1 fruit fly cellular context compared by ENCODE assay signal in the genomic region with DNA sequence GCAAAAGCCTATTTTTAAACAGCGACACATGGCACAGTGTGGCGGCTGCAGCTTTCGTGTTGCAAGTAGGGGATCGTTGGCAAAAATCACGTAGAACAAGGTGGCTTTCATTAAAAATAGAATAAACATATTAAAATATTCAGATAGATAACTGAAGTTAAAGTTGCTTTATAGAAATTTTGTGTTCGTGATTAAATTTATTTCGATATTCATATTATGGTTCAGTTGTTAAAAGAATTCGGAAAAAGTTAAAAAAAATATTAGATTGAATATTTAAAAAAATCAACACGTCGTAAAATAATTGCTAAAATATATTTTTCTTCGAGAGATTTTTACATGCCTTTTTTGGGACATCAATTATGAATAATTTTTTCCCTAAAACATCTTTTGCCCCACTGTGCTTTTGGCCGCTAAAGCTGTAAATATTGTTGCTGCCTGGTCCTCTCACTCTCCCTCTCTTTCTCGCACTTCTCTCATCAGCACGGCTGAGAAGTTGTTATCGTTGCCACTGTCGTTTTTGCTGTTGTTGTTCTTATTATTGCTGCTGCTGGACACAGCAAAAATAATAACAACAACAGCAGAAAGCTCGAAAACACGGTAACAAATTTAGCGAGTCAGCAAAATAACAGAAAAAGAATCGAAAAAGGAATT.
TF ChIP-seq lines count a peak whose summit lies in the region.

No protein-coding gene starts in this region.

TF ChIP-seq in whole organism, embryonic, 481 proteins besides CTCF, POLR2A, EP300 and RAD21 (continued from another document and continues in another):
- TF ChIP-seq MTF-1 (GFP tag; optimal IDR thresholded peaks at IDR 0.05; lab: Kevin White, UChicago; ENCODE audit: borderline replicate concordance) (peak; percentile 1), Fer2 (tag; optimal IDR thresholded peaks at IDR 0.05; lab: Kevin White, UChicago) (peak; percentile 39), tup (GFP tag; optimal IDR thresholded peaks at IDR 0.05; lab: Kevin White, UChicago) (peak; percentile 77), CG16815 (GFP tag; optimal IDR thresholded peaks at IDR 0.05; lab: Kevin White, UChicago) (peak; percentile 90), tx (GFP tag; optimal IDR thresholded peaks at IDR 0.05; lab: Kevin White, UChicago) (peak; percentile 66), dm (GFP tag; optimal IDR thresholded peaks at IDR 0.05; lab: Kevin White, UChicago) (peak; percentile 66), Bteb2 (GFP tag; optimal IDR thresholded peaks at IDR 0.05; lab: Kevin White, UChicago) (peak; percentile 77), kay (GFP tag; optimal IDR thresholded peaks at IDR 0.05; lab: Kevin White, UChicago) (peak; percentile 23), nerfin-1 (tag; optimal IDR thresholded peaks at IDR 0.05; lab: Kevin White, UChicago) (peak; percentile 88), CG4820 (GFP tag; optimal IDR thresholded peaks at IDR 0.05; lab: Kevin White, UChicago) (peak; percentile 86), Taf1 (GFP tag; IDR thresholded peaks at IDR 0.05; lab: Robert Waterston, UW) (peak; percentile 35; the same call in 1 of the 2 replicates), CG18619 (GFP tag; optimal IDR thresholded peaks at IDR 0.05; lab: Kevin White, UChicago) (peak; percentile 94), CG12659 (GFP tag; optimal IDR thresholded peaks at IDR 0.05; lab: Kevin White, UChicago) (peak; percentile 96), HLH54F (GFP tag; optimal IDR thresholded peaks at IDR 0.05; lab: Kevin White, UChicago) (peak; percentile 86), bcd (GFP tag; optimal IDR thresholded peaks at IDR 0.05; lab: Kevin White, UChicago) (peak; percentile 94), CG4617 (GFP tag; optimal IDR thresholded peaks at IDR 0.05; lab: Kevin White, UChicago; ENCODE audit: borderline replicate concordance) (no peak), CG12744 (GFP tag; optimal IDR thresholded peaks at IDR 0.05; lab: Kevin White, UChicago) (peak; percentile 64), bsh (GFP tag; optimal IDR thresholded peaks at IDR 0.05; lab: Kevin White, UChicago) (peak; percentile 88 to 90), toy (GFP tag; IDR thresholded peaks at IDR 0.05; lab: Robert Waterston, UW) (0 out of 2 replicates have a peak, but pooled peaks have one; percentile 29), sens (GFP tag; lab: Kevin White, UChicago) (peak; percentile 97), maf-S (GFP tag; optimal IDR thresholded peaks at IDR 0.05; lab: Kevin White, UChicago) (peak; percentile 14), twi (tag; optimal IDR thresholded peaks at IDR 0.05; lab: Kevin White, UChicago) (peak; percentile 85), ap (GFP tag; IDR thresholded peaks at IDR 0.05; lab: Robert Waterston, UW) (peak; percentile 55), CG2678 (tag; optimal IDR thresholded peaks at IDR 0.05; lab: Kevin White, UChicago) (peak; percentile 96), zen2 (GFP tag; IDR thresholded peaks at IDR 0.05; lab: Robert Waterston, UW; ENCODE audit: partially characterized antibody) (no peak), CG8089 (GFP tag; optimal IDR thresholded peaks at IDR 0.05; lab: Kevin White, UChicago) (peak; percentile 64), CG10543 (GFP tag; optimal IDR thresholded peaks at IDR 0.05; lab: Kevin White, UChicago) (peak; percentile 87), org-1 (GFP tag; optimal IDR thresholded peaks at IDR 0.05; lab: Kevin White, UChicago) (peak; percentile 90), Rx (GFP tag; IDR thresholded peaks at IDR 0.05; lab: Robert Waterston, UW) (peak; percentile 27; the same call in 1 of the 2 replicates), CG2875 (GFP tag; optimal IDR thresholded peaks at IDR 0.05; lab: Kevin White, UChicago) (peak; percentile 86), zen (tag; optimal IDR thresholded peaks at IDR 0.05; lab: Kevin White, UChicago) (peak; percentile 36), amos (GFP tag; IDR thresholded peaks at IDR 0.05; lab: Robert Waterston, UW; ENCODE audit: partially characterized antibody) (no peak; the same call in 1 of the 2 replicates), CG9797 (GFP tag; optimal IDR thresholded peaks at IDR 0.05; lab: Kevin White, UChicago) (no peak), CG15514 (GFP tag; optimal IDR thresholded peaks at IDR 0.05; lab: Kevin White, UChicago) (peak; percentile 43), CG6175 (GFP tag; IDR thresholded peaks at IDR 0.05; lab: Robert Waterston, UW) (peak; percentile 95), insv (GFP tag; optimal IDR thresholded peaks at IDR 0.05; lab: Kevin White, UChicago) (peak in 1 of 2 experiments; percentile 57), croc (GFP tag; conservative IDR thresholded peaks at IDR 0.05; lab: Robert Waterston, UW) (peak; percentile 79), gsb (GFP tag; IDR thresholded peaks at IDR 0.05; lab: Robert Waterston, UW) (peak; percentile 54), bowl (GFP tag; IDR thresholded peaks at IDR 0.05; lab: Robert Waterston, UW) (no peak), salm (tag; optimal IDR thresholded peaks at IDR 0.05; lab: Kevin White, UChicago) (peak; percentile 83), grau (tag; optimal IDR thresholded peaks at IDR 0.05; lab: Kevin White, UChicago) (peak; percentile 93), ssp (GFP tag; IDR thresholded peaks at IDR 0.05; lab: Robert Waterston, UW) (peak; percentile 59), schlank (tag; optimal IDR thresholded peaks at IDR 0.05; lab: Kevin White, UChicago) (no peak), stc (GFP tag; IDR thresholded peaks at IDR 0.05; lab: Robert Waterston, UW) (peak; percentile 77; the same call in 1 of the 2 replicates), Elba2 (GFP tag; optimal IDR thresholded peaks at IDR 0.05; lab: Kevin White, UChicago) (no peak), CG17568 (GFP tag; optimal IDR thresholded peaks at IDR 0.05; lab: Kevin White, UChicago) (peak; percentile 41), CG12236 (GFP tag; optimal IDR thresholded peaks at IDR 0.05; lab: Kevin White, UChicago) (peak; percentile 66), Six4 (GFP tag; optimal IDR thresholded peaks at IDR 0.05; lab: Kevin White, UChicago) (peak; percentile 87), pfk (GFP tag; optimal IDR thresholded peaks at IDR 0.05; lab: Kevin White, UChicago) (no peak), Kr (GFP tag; optimal IDR thresholded peaks at IDR 0.05; lab: Kevin White, UChicago) (no peak), CG13894 (tag; optimal IDR thresholded peaks at IDR 0.05; lab: Kevin White, UChicago) (no peak), HLH3B (GFP tag; IDR thresholded peaks at IDR 0.05; lab: Robert Waterston, UW) (peak; percentile 62; the same call in 1 of the 2 replicates), CG9932 (GFP tag; IDR thresholded peaks at IDR 0.05; lab: Robert Waterston, UW) (peak; percentile 71), CG11504 (tag; optimal IDR thresholded peaks at IDR 0.05; lab: Kevin White, UChicago) (peak; percentile 94), CG32767 (GFP tag; IDR thresholded peaks at IDR 0.05; lab: Robert Waterston, UW) (peak; percentile 68), sqz (GFP tag; optimal IDR thresholded peaks at IDR 0.05; lab: Kevin White, UChicago) (peak; percentile 86), D19B (GFP tag; optimal IDR thresholded peaks at IDR 0.05; lab: Kevin White, UChicago) (peak; percentile 69), Stat92E (GFP tag; optimal IDR thresholded peaks at IDR 0.05; lab: Kevin White, UChicago) (peak in 1 of 3 experiments; percentile 70), CG31441 (GFP tag; IDR thresholded peaks at IDR 0.05; lab: Robert Waterston, UW) (peak; percentile 97), Nf-YC (tag; optimal IDR thresholded peaks at IDR 0.05; lab: Kevin White, UChicago) (peak; percentile 79), CG15601 (tag; optimal IDR thresholded peaks at IDR 0.05; lab: Kevin White, UChicago) (peak; percentile 90), bbx (GFP tag; IDR thresholded peaks at IDR 0.05; lab: Robert Waterston, UW; ENCODE audit: partially characterized antibody) (no peak), CG14965 (GFP tag; optimal IDR thresholded peaks at IDR 0.05; lab: Kevin White, UChicago; ENCODE audit: borderline replicate concordance) (no peak), Dek (tag; optimal IDR thresholded peaks at IDR 0.05; lab: Kevin White, UChicago) (peak; percentile 79), NK7.1 (GFP tag; optimal IDR thresholded peaks at IDR 0.05; lab: Kevin White, UChicago) (peak; percentile 57), Fer1 (GFP tag; optimal IDR thresholded peaks at IDR 0.05; lab: Kevin White, UChicago) (peak; percentile 72), dan (GFP tag; IDR thresholded peaks at IDR 0.05; lab: Robert Waterston, UW) (no peak), Eip74EF (GFP tag; optimal IDR thresholded peaks at IDR 0.05; lab: Kevin White, UChicago) (peak in 1 of 2 experiments; percentile 92), sisA (GFP tag; IDR thresholded peaks at IDR 0.05; lab: Robert Waterston, UW) (peak; percentile 65), gcm2 (GFP tag; optimal IDR thresholded peaks at IDR 0.05; lab: Kevin White, UChicago) (peak; percentile 75), crc (GFP tag; optimal IDR thresholded peaks at IDR 0.05; lab: Kevin White, UChicago) (peak; percentile 45), CG10267 (tag; optimal IDR thresholded peaks at IDR 0.05; lab: Kevin White, UChicago) (peak; percentile 84), Camta (GFP tag; optimal IDR thresholded peaks at IDR 0.05; lab: Kevin White, UChicago) (peak; percentile 73), CG10274 (GFP tag; optimal IDR thresholded peaks at IDR 0.05; lab: Kevin White, UChicago) (peak; percentile 78), CG32772 (GFP tag; IDR thresholded peaks at IDR 0.05; lab: Robert Waterston, UW) (0 out of 2 replicates have a peak, but pooled peaks have one; percentile 63), CG12104 (GFP tag; optimal IDR thresholded peaks at IDR 0.05; lab: Kevin White, UChicago) (peak; percentile 92), Meics (GFP tag; optimal IDR thresholded peaks at IDR 0.05; lab: Kevin White, UChicago) (peak; percentile 94), chn (GFP tag; optimal IDR thresholded peaks at IDR 0.05; lab: Kevin White, UChicago) (peak; percentile 75), ase (GFP tag; IDR thresholded peaks at IDR 0.05; lab: Robert Waterston, UW) (peak; percentile 68; the same call in 2 of the 3 replicates), CG9609 (GFP tag; optimal IDR thresholded peaks at IDR 0.05; lab: Kevin White, UChicago) (peak; percentile 64), fd64A (GFP tag; optimal IDR thresholded peaks at IDR 0.05; lab: Kevin White, UChicago) (peak; percentile 1), zfh1 (GFP tag; IDR thresholded peaks at IDR 0.05; lab: Robert Waterston, UW) (peak; percentile 66), CG17829 (tag; optimal IDR thresholded peaks at IDR 0.05; lab: Kevin White, UChicago) (peak; percentile 90), Dad (GFP tag; optimal IDR thresholded peaks at IDR 0.05; lab: Kevin White, UChicago) (peak; percentile 65), sens-2 (GFP tag; IDR thresholded peaks at IDR 0.05; lab: Robert Waterston, UW) (peak; percentile 49; the same call in 1 of the 2 replicates), knrl (GFP tag; IDR thresholded peaks at IDR 0.05; lab: Robert Waterston, UW; ENCODE audit: partially characterized antibody) (no peak), lov (optimal IDR thresholded peaks at IDR 0.05; lab: Kevin White, UChicago) (no peak), lov (GFP tag; IDR thresholded peaks at IDR 0.05; lab: Robert Waterston, UW) (0 out of 3 replicates have a peak, but pooled peaks have one; percentile 61), Myb (GFP tag; optimal IDR thresholded peaks at IDR 0.05; lab: Kevin White, UChicago) (peak; percentile 48), dpn (GFP tag; optimal IDR thresholded peaks at IDR 0.05; lab: Kevin White, UChicago) (peak; percentile 67 to 82), Vsx1 (GFP tag; optimal IDR thresholded peaks at IDR 0.05; lab: Kevin White, UChicago) (peak; percentile 85), CG13775 (GFP tag; optimal IDR thresholded peaks at IDR 0.05; lab: Kevin White, UChicago) (peak; percentile 93), Neu2 (GFP tag; optimal IDR thresholded peaks at IDR 0.05; lab: Kevin White, UChicago; ENCODE audit: borderline replicate concordance) (no peak), Atf3 (GFP tag; optimal IDR thresholded peaks at IDR 0.05; lab: Kevin White, UChicago) (peak; percentile 58), HLH4C (GFP tag; IDR thresholded peaks at IDR 0.05; lab: Robert Waterston, UW; ENCODE audit: partially characterized antibody) (no peak), CG17385 (GFP tag; optimal IDR thresholded peaks at IDR 0.05; lab: Kevin White, UChicago) (peak; percentile 91), CG6254 (GFP tag; optimal IDR thresholded peaks at IDR 0.05; lab: Kevin White, UChicago) (peak; percentile 85), Blimp-1 (GFP tag; optimal IDR thresholded peaks at IDR 0.05; lab: Kevin White, UChicago) (peak; percentile 85), CG7372 (GFP tag; IDR thresholded peaks at IDR 0.05; lab: Robert Waterston, UW) (peak; percentile 79), ara (GFP tag; IDR thresholded peaks at IDR 0.05; lab: Robert Waterston, UW) (peak; percentile 70; the same call in 1 of the 2 replicates), CG17912 (GFP tag; optimal IDR thresholded peaks at IDR 0.05; lab: Kevin White, UChicago) (no peak), CG3726 (GFP tag; IDR thresholded peaks at IDR 0.05; lab: Robert Waterston, UW) (peak; percentile 48; the same call in 1 of the 3 replicates), ranshi (GFP tag; IDR thresholded peaks at IDR 0.05; lab: Robert Waterston, UW) (peak; percentile 56), ab (GFP tag; optimal IDR thresholded peaks at IDR 0.05; lab: Kevin White, UChicago) (peak; percentile 53), peb (GFP tag; IDR thresholded peaks at IDR 0.05; lab: Robert Waterston, UW) (peak; percentile 60), Pdp1 (GFP tag; optimal IDR thresholded peaks at IDR 0.05; lab: Kevin White, UChicago) (peak; percentile 57 to 85), CG11723 (GFP tag; optimal IDR thresholded peaks at IDR 0.05; lab: Kevin White, UChicago) (peak; percentile 89), cato (GFP tag; optimal IDR thresholded peaks at IDR 0.05; lab: Kevin White, UChicago; ENCODE audit: borderline replicate concordance) (peak; percentile 81), grn (GFP tag; optimal IDR thresholded peaks at IDR 0.05; lab: Kevin White, UChicago) (no peak), mam (GFP tag; optimal IDR thresholded peaks at IDR 0.05; lab: Kevin White, UChicago) (peak; percentile 69), seq (GFP tag; IDR thresholded peaks at IDR 0.05; lab: Robert Waterston, UW) (peak; percentile 80), Hr39 (optimal IDR thresholded peaks at IDR 0.05; lab: Kevin White, UChicago) (no peak), CG1529 (GFP tag; optimal IDR thresholded peaks at IDR 0.05; lab: Kevin White, UChicago) (peak; percentile 90), Atf6 (GFP tag; IDR thresholded peaks at IDR 0.05; lab: Robert Waterston, UW) (peak; percentile 80), Doc3 (GFP tag; IDR thresholded peaks at IDR 0.05; lab: Robert Waterston, UW; ENCODE audit: partially characterized antibody) (no peak), Dfd (GFP tag; optimal IDR thresholded peaks at IDR 0.05; lab: Kevin White, UChicago) (no peak), CG12219 (GFP tag; optimal IDR thresholded peaks at IDR 0.05; lab: Kevin White, UChicago) (peak; percentile 73), caup (GFP tag; optimal IDR thresholded peaks at IDR 0.05; lab: Kevin White, UChicago; ENCODE audit: severe bottlenecking) (peak; percentile 78), CG2712 (tag; optimal IDR thresholded peaks at IDR 0.05; lab: Kevin White, UChicago) (peak; percentile 92)
